Worm (Caenorhabditis elegans) whole organism, mixed stage, embryonic: ENCODE data around the gene mak-1.

ENCODE experiments used
- M03D4.4 ChIP-seq: sonication (generic microtip); optimal IDR thresholded peaks from 2 replicates; lab custom pipeline; 2017; ENCODE audit warnings: mild to moderate bottlenecking, missing genetic modification characterization, missing compliant biosample characterization
- bed-3 ChIP-seq: fragments of 200-800 bp; sonication (Bioruptor generic); optimal IDR thresholded peaks from 3 replicates; lab custom pipeline; 2018; ENCODE audit warnings: mild to moderate bottlenecking, missing genetic modification characterization, moderate library complexity, missing compliant biosample characterization
- ceh-39 ChIP-seq: fragments of 150-350 bp; optimal IDR thresholded peaks from 2 replicates; lab custom pipeline; 2014; ENCODE audit warnings: missing biosample characterization, missing genetic modification characterization
- ceh-83 ChIP-seq: fragments of 200-800 bp; sonication (Bioruptor generic); optimal IDR thresholded peaks from 2 replicates; lab custom pipeline; 2018; ENCODE audit warnings: mild to moderate bottlenecking, missing genetic modification characterization, missing compliant biosample characterization
- ces-1 ChIP-seq: fragments of 150-350 bp; optimal IDR thresholded peaks from 2 replicates; lab custom pipeline; 2014; ENCODE audit warnings: missing biosample characterization, missing genetic modification reagents, missing genetic modification characterization
- cnd-1 ChIP-seq: fragments of 200-800 bp; sonication (Bioruptor generic); optimal IDR thresholded peaks from 2 replicates; lab custom pipeline; 2018; ENCODE audit warnings: mild to moderate bottlenecking, missing genetic modification characterization, missing compliant biosample characterization
- drap-1 ChIP-seq: fragments of 200-800 bp; sonication (Bioruptor generic); optimal IDR thresholded peaks from 3 replicates; lab custom pipeline; 2018; ENCODE audit warnings: mild to moderate bottlenecking, missing genetic modification characterization, missing compliant biosample characterization
- elt-3 ChIP-seq: fragments of 150-350 bp; optimal IDR thresholded peaks from 2 replicates; lab custom pipeline; 2014; ENCODE audit warnings: missing biosample characterization, missing genetic modification characterization
- flh-1 ChIP-seq: fragments of 200-800 bp; sonication (Bioruptor generic); optimal IDR thresholded peaks from 2 replicates; lab custom pipeline; 2018; ENCODE audit warnings: mild to moderate bottlenecking, missing genetic modification characterization, moderate library complexity, missing compliant biosample characterization
- ham-2 ChIP-seq: fragments of 200-800 bp; sonication (Bioruptor generic); optimal IDR thresholded peaks from 2 replicates; lab custom pipeline; 2018; ENCODE audit warnings: mild to moderate bottlenecking, missing genetic modification characterization, missing compliant biosample characterization
- hlh-1 ChIP-seq: fragments of 150-350 bp; optimal IDR thresholded peaks from 2 replicates; lab custom pipeline; 2014; ENCODE audit warnings: missing biosample characterization, missing genetic modification reagents, missing genetic modification characterization
- lin-32 ChIP-seq: fragments of 200-800 bp; sonication (Bioruptor generic); optimal IDR thresholded peaks from 2 replicates; lab custom pipeline; 2018; ENCODE audit warnings: mild to moderate bottlenecking, missing genetic modification characterization, missing compliant biosample characterization
- lsy-2 ChIP-seq: fragments of 150-350 bp; optimal IDR thresholded peaks from 2 replicates; lab custom pipeline; 2014; ENCODE audit warnings: missing biosample characterization, missing genetic modification characterization
- mab-5 ChIP-seq: fragments of 150-350 bp; optimal IDR thresholded peaks from 2 replicates; lab custom pipeline; 2014; ENCODE audit warnings: missing biosample characterization, missing genetic modification characterization
- mep-1 ChIP-seq: fragments of 150-350 bp; optimal IDR thresholded peaks from 2 replicates; lab custom pipeline; 2017; ENCODE audit warnings: missing biosample characterization, missing genetic modification reagents, missing genetic modification characterization, inconsistent platforms
- mls-2 ChIP-seq: sonication (generic microtip); optimal IDR thresholded peaks from 2 replicates; lab custom pipeline; 2016; ENCODE audit warnings: mild to moderate bottlenecking, missing genetic modification characterization, moderate library complexity, missing compliant biosample characterization
- nhr-12 ChIP-seq: fragments of 150-350 bp; optimal IDR thresholded peaks from 2 replicates; lab custom pipeline; 2014; ENCODE audit warnings: missing biosample characterization, missing genetic modification characterization
- nhr-2 ChIP-seq: fragments of 150-350 bp; optimal IDR thresholded peaks from 2 replicates; lab custom pipeline; 2014; ENCODE audit warnings: missing biosample characterization, missing genetic modification characterization
- nhr-237 ChIP-seq: fragments of 150-350 bp; optimal IDR thresholded peaks from 2 replicates; lab custom pipeline; 2014; ENCODE audit warnings: missing biosample characterization, missing genetic modification characterization
- nhr-28 ChIP-seq: fragments of 150-350 bp; optimal IDR thresholded peaks from 2 replicates; lab custom pipeline; 2014; ENCODE audit warnings: missing biosample characterization, missing genetic modification characterization
- nhr-76 ChIP-seq: sonication (generic microtip); optimal IDR thresholded peaks from 2 replicates; lab custom pipeline; 2017; ENCODE audit warnings: missing biosample characterization, missing genetic modification characterization
- pha-4 ChIP-seq: fragments of 150-350 bp; optimal IDR thresholded peaks from 2 replicates; lab custom pipeline; 2018; ENCODE audit warnings: missing biosample characterization, missing genetic modification reagents, missing genetic modification characterization
- sem-2 ChIP-seq: fragments of 200-800 bp; sonication (Bioruptor generic); optimal IDR thresholded peaks from 2 replicates; lab custom pipeline; 2018; ENCODE audit warnings: mild to moderate bottlenecking, missing genetic modification characterization, missing compliant biosample characterization
- sptf-1 ChIP-seq: sonication (generic microtip); optimal IDR thresholded peaks from 2 replicates; lab custom pipeline; 2017; ENCODE audit warnings: mild to moderate bottlenecking, missing genetic modification characterization, moderate library complexity, missing compliant biosample characterization
- tbx-8 ChIP-seq: fragments of 200-800 bp; sonication (Bioruptor generic); optimal IDR thresholded peaks from 2 replicates; lab custom pipeline; 2018; ENCODE audit warnings: mild to moderate bottlenecking, missing genetic modification characterization, moderate library complexity, missing compliant biosample characterization
- unc-120 ChIP-seq: sonication (generic microtip); optimal IDR thresholded peaks from 2 replicates; lab custom pipeline; 2017; ENCODE audit warnings: missing genetic modification characterization, missing compliant biosample characterization; ENCODE audit not compliant: poor library complexity, severe bottlenecking
- unc-39 ChIP-seq: fragments of 150-350 bp; optimal IDR thresholded peaks from 2 replicates; lab custom pipeline; 2014; ENCODE audit warnings: missing biosample characterization, missing genetic modification characterization
- zip-8 ChIP-seq: fragments of 150-350 bp; optimal IDR thresholded peaks from 2 replicates; lab custom pipeline; 2014; ENCODE audit warnings: missing biosample characterization, missing genetic modification characterization
- ztf-11 ChIP-seq: fragments of 150-350 bp; optimal IDR thresholded peaks from 2 replicates; lab custom pipeline; 2014; ENCODE audit warnings: missing biosample characterization, missing genetic modification characterization

Gene mak-1

DNA sequence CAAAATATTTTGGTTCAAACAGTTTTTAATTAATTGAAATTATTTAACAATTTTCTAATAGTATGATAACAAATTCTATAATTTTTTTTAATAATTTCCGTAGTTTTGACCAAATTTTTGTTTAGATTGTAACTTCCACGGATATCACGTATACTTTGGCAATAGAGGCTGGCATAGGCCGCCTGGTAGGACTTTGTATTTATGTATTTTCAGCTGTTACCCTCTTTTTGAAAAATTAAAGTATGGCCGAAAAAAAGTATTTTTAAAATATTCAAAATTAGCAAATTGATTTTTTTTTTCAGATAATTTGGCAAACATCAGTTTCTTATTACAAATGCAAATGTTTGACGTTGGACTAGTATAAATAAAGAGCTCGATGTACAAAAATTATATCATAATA lies 22.6 kb downstream of the mak-1 start, which contains the start of the genes nsph-1.1 and K08F8.15:
Gene nsph-1.1, plus strand, starts transcription at position 301 of the 400 bp plus-strand sequence.
Gene K08F8.15, plus strand, starts transcription at position 335 of the 400 bp plus-strand sequence.
- TF ChIP-seq drap-1 (no peak), lsy-2 (no peak), ces-1 (GFP tag; lab: Kevin White, UChicago) (no peak), ham-2 (GFP tag; lab: Kevin White, UChicago) (no peak), mab-5 (no peak), mep-1 (no peak), lin-32 (GFP tag; lab: Kevin White, UChicago) (no peak), cnd-1 (tag; lab: Kevin White, UChicago) (no peak), pha-4 (tag; lab: Kevin White, UChicago) (no peak), ceh-39 (tag; lab: Kevin White, UChicago) (no peak), ztf-11 (tag; lab: Kevin White, UChicago) (no peak), nhr-2 (tag; lab: Kevin White, UChicago) (no peak), ceh-83 (no peak), nhr-237 (tag; lab: Kevin White, UChicago) (no peak), bed-3 (GFP tag; lab: Kevin White, UChicago) (no peak), unc-120 (tag; lab: Kevin White, UChicago) (no peak), hlh-1 (tag; lab: Kevin White, UChicago) (no peak)
- TF ChIP-seq, all 35 proteins: peak for 0

- TF ChIP-seq M03D4.4 (tag; lab: Kevin White, UChicago) (no peak), elt-3 (tag; lab: Kevin White, UChicago) (no peak), nhr-12 (tag; lab: Kevin White, UChicago) (no peak), tbx-8 (GFP tag; lab: Kevin White, UChicago) (no peak), unc-120 (tag; lab: Kevin White, UChicago) (no peak), pha-4 (tag; lab: Kevin White, UChicago) (no peak), nhr-28 (tag; lab: Kevin White, UChicago) (no peak), flh-1 (GFP tag; lab: Kevin White, UChicago) (no peak), ham-2 (GFP tag; lab: Kevin White, UChicago) (no peak), sptf-1 (no peak), sem-2 (no peak), ces-1 (GFP tag; lab: Kevin White, UChicago) (no peak)
Measured at ce11 chrII:8766897-8767296, 23.0 kb downstream of the mak-1 start, which contains the start of gene pah-1. TSS of gene pah-1 (minus strand) at chrII:8766997.

DNA sequence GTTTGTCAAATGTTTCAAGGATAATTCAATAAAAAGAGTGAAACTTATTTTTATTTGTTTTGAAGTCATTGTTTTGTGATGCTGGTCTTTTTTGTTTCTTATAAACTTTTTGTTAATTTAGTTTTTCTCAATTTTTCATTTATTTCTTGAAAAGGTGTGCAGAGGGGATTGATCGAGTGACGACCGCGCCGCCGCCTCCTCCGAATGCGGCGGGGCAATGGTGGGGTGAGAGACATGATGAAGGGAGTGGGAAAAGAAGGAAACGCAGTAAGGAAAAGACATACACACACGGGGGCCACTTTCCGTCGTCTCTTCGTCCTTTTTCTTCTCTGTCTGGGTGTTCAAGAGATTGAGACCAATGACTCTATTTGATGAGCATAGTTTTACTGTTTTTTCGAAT lies 25.5 kb downstream of the mak-1 start:
- TF ChIP-seq drap-1 (no peak), unc-120 (tag; lab: Kevin White, UChicago) (peak; percentile 84), sptf-1 (no peak), tbx-8 (GFP tag; lab: Kevin White, UChicago) (no peak), mep-1 (no peak), hlh-1 (tag; lab: Kevin White, UChicago) (peak; percentile 15), ces-1 (GFP tag; lab: Kevin White, UChicago) (peak; percentile 2), nhr-76 (no peak), lsy-2 (peak; percentile 1)

ce11 chrII:8770675-8771074 lies 26.8 kb downstream of the mak-1 start, which contains the start of gene let-19:
TSS of gene let-19 (plus strand) at chrII:8770975.
- no peak for TF ChIP-seq unc-39 (tag; lab: Kevin White, UChicago)
- no peak for TF ChIP-seq ces-1 (GFP tag; lab: Kevin White, UChicago)
- no peak for TF ChIP-seq elt-3 (tag; lab: Kevin White, UChicago)
- no peak for TF ChIP-seq zip-8 (tag; lab: Kevin White, UChicago)
- TF ChIP-seq nhr-2 (tag; lab: Kevin White, UChicago): no peak
- no peak for TF ChIP-seq nhr-76
- no peak for TF ChIP-seq M03D4.4 (tag; lab: Kevin White, UChicago)
- no peak for TF ChIP-seq sptf-1
- no peak for TF ChIP-seq nhr-12 (tag; lab: Kevin White, UChicago)

ce11 chrII:8776504-8776903 lies 32.6 kb downstream of the mak-1 start:
- no peak for TF ChIP-seq nhr-76
- TF ChIP-seq nhr-2 (tag; lab: Kevin White, UChicago): no peak
- TF ChIP-seq lsy-2: no peak
- no peak for TF ChIP-seq flh-1 (GFP tag; lab: Kevin White, UChicago)
- TF ChIP-seq tbx-8 (GFP tag; lab: Kevin White, UChicago): no peak
- TF ChIP-seq nhr-28 (tag; lab: Kevin White, UChicago): no peak
- no peak for TF ChIP-seq mep-1
- no peak for TF ChIP-seq nhr-12 (tag; lab: Kevin White, UChicago)
- no peak for TF ChIP-seq mls-2 (tag; lab: Kevin White, UChicago)
- TF ChIP-seq hlh-1 (tag; lab: Kevin White, UChicago): no peak
- TF ChIP-seq M03D4.4 (tag; lab: Kevin White, UChicago): no peak
- no peak for TF ChIP-seq zip-8 (tag; lab: Kevin White, UChicago)
- no peak for TF ChIP-seq lin-32 (GFP tag; lab: Kevin White, UChicago)
- no peak for TF ChIP-seq ces-1 (GFP tag; lab: Kevin White, UChicago)
- TF ChIP-seq ham-2 (GFP tag; lab: Kevin White, UChicago): no peak
